Fruit fly (Drosophila melanogaster) whole organism, embryonic: ENCODE data around the gene bnl.
A peak's percentile ranks its signal among the peaks of the same experiment; 100 is the strongest.

ENCODE experiments used
- CG11456 ChIP-seq: fragments of 200-800 bp; sonication (Bioruptor generic); IDR thresholded peaks from 3 replicates; pipeline ENCODE4 v1.3.6; 2022; ENCODE audit warnings: missing biosample characterization, missing genetic modification characterization
- CG11695 ChIP-seq: fragments of 200-800 bp; sonication (Bioruptor generic); IDR thresholded peaks from 3 replicates; pipeline ENCODE4 v1.3.6; 2022; ENCODE audit warnings: missing biosample characterization, missing genetic modification characterization
- CG11723 ChIP-seq: fragments of 200-800 bp; sonication (Bioruptor generic); optimal IDR thresholded peaks from 2 replicates; lab custom pipeline; 2017; ENCODE audit warnings: missing biosample characterization, mild to moderate bottlenecking, missing genetic modification characterization
- CG12942 ChIP-seq: fragments of 200-800 bp; sonication (Bioruptor generic); optimal IDR thresholded peaks from 3 replicates; lab custom pipeline; 2016; ENCODE audit warnings: missing biosample characterization, missing genetic modification characterization
- CG13624 ChIP-seq: fragments of 200-800 bp; sonication (Bioruptor generic); optimal IDR thresholded peaks from 2 replicates; lab custom pipeline; 2016; ENCODE audit warnings: missing biosample characterization, missing genetic modification characterization
- CG1647 ChIP-seq: fragments of 200-800 bp; sonication (Bioruptor generic); optimal IDR thresholded peaks from 3 replicates; lab custom pipeline; 2016; ENCODE audit warnings: missing biosample characterization, missing genetic modification characterization
- CG18476 ChIP-seq: fragments of 200-800 bp; sonication (Bioruptor generic); optimal IDR thresholded peaks from 2 replicates; lab custom pipeline; 2016; ENCODE audit warnings: missing biosample characterization, mild to moderate bottlenecking, missing genetic modification characterization
- CG18619 ChIP-seq: fragments of 200-800 bp; sonication (Bioruptor generic); optimal IDR thresholded peaks from 3 replicates; lab custom pipeline; 2017; ENCODE audit warnings: missing biosample characterization, mild to moderate bottlenecking, missing genetic modification characterization
- CG2129 ChIP-seq: fragments of 200-800 bp; sonication (Bioruptor generic); IDR thresholded peaks from 2 replicates; pipeline ENCODE4 v1.3.6; 2022; ENCODE audit warnings: missing biosample characterization, missing genetic modification characterization; ENCODE audit not compliant: partially characterized antibody
- CG2202 ChIP-seq: fragments of 200-800 bp; sonication (Bioruptor generic); optimal IDR thresholded peaks from 2 replicates; lab custom pipeline; 2018; ENCODE audit warnings: missing biosample characterization, mild to moderate bottlenecking, missing genetic modification characterization
- CG2678 ChIP-seq: fragments of 200-800 bp; sonication (Bioruptor generic); optimal IDR thresholded peaks from 3 replicates; lab custom pipeline; 2019; ENCODE audit warnings: missing biosample characterization, mild to moderate bottlenecking, missing genetic modification characterization, moderate library complexity
- CG3163 ChIP-seq: fragments of 200-800 bp; sonication (Bioruptor generic); optimal IDR thresholded peaks from 3 replicates; lab custom pipeline; 2016; ENCODE audit warnings: missing biosample characterization, missing genetic modification characterization
- CG32532 ChIP-seq: fragments of 200-800 bp; sonication (Bioruptor generic); IDR thresholded peaks from 2 replicates; pipeline ENCODE4 v1.3.6; 2022; ENCODE audit warnings: missing biosample characterization, missing genetic modification characterization
- CG32772 ChIP-seq: fragments of 200-800 bp; sonication (Bioruptor generic); IDR thresholded peaks from 2 replicates; pipeline ENCODE4 v1.3.6; 2022; ENCODE audit warnings: missing biosample characterization, missing genetic modification characterization
- CG3407 ChIP-seq: fragments of 200-800 bp; sonication (Bioruptor generic); optimal IDR thresholded peaks from 2 replicates; lab custom pipeline; 2018; ENCODE audit warnings: missing biosample characterization, mild to moderate bottlenecking, missing genetic modification characterization
- CG4854 ChIP-seq: fragments of 200-800 bp; sonication (Bioruptor generic); optimal IDR thresholded peaks from 2 replicates; lab custom pipeline; 2016; ENCODE audit warnings: missing biosample characterization, missing genetic modification characterization, inconsistent platforms
- CG6689 ChIP-seq: fragments of 200-800 bp; sonication (Bioruptor generic); IDR thresholded peaks from 2 replicates; pipeline ENCODE4 v1.3.6; 2022; ENCODE audit warnings: missing biosample characterization, missing genetic modification characterization
- CG7271 ChIP-seq: fragments of 200-800 bp; sonication (Bioruptor generic); optimal IDR thresholded peaks from 2 replicates; lab custom pipeline; 2018; ENCODE audit warnings: missing biosample characterization, mild to moderate bottlenecking, missing genetic modification characterization, moderate library complexity
- CG7786 ChIP-seq: fragments of 200-800 bp; sonication (Bioruptor generic); optimal IDR thresholded peaks from 2 replicates; lab custom pipeline; 2016; ENCODE audit warnings: missing biosample characterization, missing genetic modification characterization
- CG7963 ChIP-seq: fragments of 200-800 bp; sonication (Bioruptor generic); IDR thresholded peaks from 3 replicates; pipeline ENCODE4 v1.3.6; 2022; ENCODE audit warnings: missing biosample characterization, missing genetic modification characterization; ENCODE audit not compliant: partially characterized antibody
- CG8359 ChIP-seq: fragments of 200-800 bp; sonication (Bioruptor generic); optimal IDR thresholded peaks from 2 replicates; lab custom pipeline; 2017; ENCODE audit warnings: missing biosample characterization, mild to moderate bottlenecking, missing genetic modification characterization, borderline replicate concordance
- CG9797 ChIP-seq: fragments of 200-800 bp; sonication (Bioruptor generic); optimal IDR thresholded peaks from 3 replicates; lab custom pipeline; 2018; ENCODE audit warnings: missing biosample characterization, mild to moderate bottlenecking, missing genetic modification characterization
- CG9932 ChIP-seq: fragments of 200-800 bp; sonication (Bioruptor generic); IDR thresholded peaks from 2 replicates; pipeline ENCODE4 v1.3.6; 2022; ENCODE audit warnings: missing biosample characterization, missing genetic modification characterization
- Dip3 ChIP-seq: fragments of 200-800 bp; sonication (Bioruptor generic); optimal IDR thresholded peaks from 3 replicates; lab custom pipeline; 2016; ENCODE audit warnings: missing biosample characterization, missing genetic modification characterization
- Drgx ChIP-seq: fragments of 200-800 bp; sonication (Bioruptor generic); IDR thresholded peaks from 2 replicates; pipeline ENCODE4 v1.3.6; 2022; ENCODE audit warnings: missing biosample characterization, missing genetic modification characterization
- Ets97D ChIP-seq: fragments of 200-800 bp; sonication (Bioruptor generic); optimal IDR thresholded peaks from 3 replicates; lab custom pipeline; 2016; ENCODE audit warnings: missing biosample characterization, missing genetic modification characterization
- H15 ChIP-seq: fragments of 200-800 bp; sonication (Bioruptor generic); IDR thresholded peaks from 3 replicates; pipeline ENCODE4 v1.3.6; 2022; ENCODE audit warnings: missing biosample characterization, missing genetic modification characterization
- Hr51 ChIP-seq, 2 experiments: fragments of 200-800 bp; sonication (Bioruptor generic); optimal IDR thresholded peaks; 2 replicates in 1 of 2; 3 replicates in 1 of 2; lab custom pipeline; 2016 to 2018; ENCODE audit warnings: missing biosample characterization in 2 of 2, missing genetic modification characterization in 2 of 2, mild to moderate bottlenecking in 1 of 2, moderate library complexity in 1 of 2
- Lhr ChIP-seq: fragments of 200-800 bp; sonication (Bioruptor generic); optimal IDR thresholded peaks from 3 replicates; lab custom pipeline; 2017; ENCODE audit warnings: mild to moderate bottlenecking, missing biosample characterization, missing genetic modification reagents, missing genetic modification characterization
- MTF-1 ChIP-seq: fragments of 200-800 bp; sonication (Bioruptor generic); optimal IDR thresholded peaks from 2 replicates; lab custom pipeline; 2018; ENCODE audit warnings: missing biosample characterization, mild to moderate bottlenecking, missing genetic modification characterization, borderline replicate concordance
- Mes4 ChIP-seq: fragments of 200-800 bp; sonication (Bioruptor generic); optimal IDR thresholded peaks from 2 replicates; lab custom pipeline; 2016; ENCODE audit warnings: missing biosample characterization, missing genetic modification characterization
- Opbp ChIP-seq: fragments of 200-800 bp; sonication (Bioruptor generic); IDR thresholded peaks from 3 replicates; pipeline ENCODE4 v1.3.6; 2022; ENCODE audit warnings: missing biosample characterization, missing genetic modification characterization; ENCODE audit not compliant: partially characterized antibody
- Optix ChIP-seq: fragments of 200-800 bp; sonication (Bioruptor generic); IDR thresholded peaks from 3 replicates; pipeline ENCODE4 v1.3.6; 2022; ENCODE audit warnings: missing biosample characterization, missing genetic modification characterization
- Poxn ChIP-seq: fragments of 200-800 bp; sonication (Bioruptor generic); IDR thresholded peaks from 2 replicates; pipeline ENCODE4 v1.3.6; 2022; ENCODE audit warnings: missing biosample characterization, missing genetic modification characterization
- Sry-β ChIP-seq: fragments of 200-800 bp; sonication (Bioruptor generic); optimal IDR thresholded peaks from 2 replicates; lab custom pipeline; 2018; ENCODE audit warnings: missing biosample characterization, mild to moderate bottlenecking, missing genetic modification characterization, moderate library complexity
- ac ChIP-seq: fragments of 200-800 bp; sonication (Bioruptor generic); optimal IDR thresholded peaks from 3 replicates; lab custom pipeline; 2017; ENCODE audit warnings: missing biosample characterization, mild to moderate bottlenecking, missing genetic modification characterization
- ato ChIP-seq: fragments of 200-800 bp; sonication (Bioruptor generic); IDR thresholded peaks from 2 replicates; pipeline ENCODE4 v1.3.6; 2022; ENCODE audit warnings: missing biosample characterization, missing genetic modification characterization; ENCODE audit not compliant: partially characterized antibody
- bsh ChIP-seq, 2 experiments: fragments of 200-800 bp; sonication (Bioruptor generic); optimal IDR thresholded peaks; 2 replicates each; lab custom pipeline; 2017 to 2018; ENCODE audit warnings: mild to moderate bottlenecking in 2 of 2, missing biosample characterization in 2 of 2, missing genetic modification characterization in 2 of 2, moderate library complexity in 1 of 2
- cad ChIP-seq: fragments of >200 bp; optimal IDR thresholded peaks from 2 replicates; lab custom pipeline; 2017; ENCODE audit warnings: missing biosample characterization, missing genetic modification characterization
- da ChIP-seq: fragments of 200-800 bp; sonication (Bioruptor generic); optimal IDR thresholded peaks from 2 replicates; lab custom pipeline; 2016; ENCODE audit warnings: missing biosample characterization, missing genetic modification characterization
- dan ChIP-seq: fragments of 200-800 bp; sonication (Bioruptor generic); IDR thresholded peaks from 2 replicates; pipeline ENCODE4 v1.3.6; 2022; ENCODE audit warnings: missing biosample characterization, missing genetic modification characterization
- gce ChIP-seq: fragments of 200-800 bp; sonication (Bioruptor generic); IDR thresholded peaks from 3 replicates; pipeline ENCODE4 v1.3.6; 2022; ENCODE audit warnings: missing biosample characterization, missing genetic modification characterization
- nmo ChIP-seq: fragments of 200-800 bp; sonication (Bioruptor generic); optimal IDR thresholded peaks from 2 replicates; lab custom pipeline; 2018; ENCODE audit warnings: missing biosample characterization, mild to moderate bottlenecking, missing genetic modification characterization, moderate library complexity
- rib ChIP-seq: fragments of 200-800 bp; sonication (Bioruptor generic); IDR thresholded peaks from 2 replicates; pipeline ENCODE4 v1.3.6; 2022; ENCODE audit warnings: missing biosample characterization, missing genetic modification characterization
- seq ChIP-seq: fragments of 200-800 bp; sonication (Bioruptor generic); IDR thresholded peaks from 2 replicates; pipeline ENCODE4 v1.3.6; 2022; ENCODE audit warnings: missing biosample characterization, missing genetic modification characterization
- stc ChIP-seq: fragments of 200-800 bp; sonication (Bioruptor generic); IDR thresholded peaks from 2 replicates; pipeline ENCODE4 v1.3.6; 2022; ENCODE audit warnings: missing biosample characterization, missing genetic modification characterization
- twi ChIP-seq: fragments of 200-800 bp; optimal IDR thresholded peaks from 2 replicates; lab custom pipeline; 2019; ENCODE audit warnings: missing biosample characterization, mild to moderate bottlenecking, missing genetic modification characterization, moderate library complexity
- wdn ChIP-seq: fragments of 200-800 bp; sonication (Bioruptor generic); IDR thresholded peaks from 2 replicates; pipeline ENCODE4 v1.3.6; 2022; ENCODE audit warnings: missing biosample characterization, missing genetic modification characterization
- zen2 ChIP-seq: fragments of 200-800 bp; sonication (Bioruptor generic); IDR thresholded peaks from 3 replicates; pipeline ENCODE4 v1.3.6; 2022; ENCODE audit warnings: missing biosample characterization, missing genetic modification characterization; ENCODE audit not compliant: partially characterized antibody
- zfh1 ChIP-seq: fragments of 200-800 bp; sonication (Bioruptor generic); IDR thresholded peaks from 3 replicates; pipeline ENCODE4 v1.3.6; 2022; ENCODE audit warnings: missing biosample characterization, missing genetic modification characterization

bnl gene

DNA sequence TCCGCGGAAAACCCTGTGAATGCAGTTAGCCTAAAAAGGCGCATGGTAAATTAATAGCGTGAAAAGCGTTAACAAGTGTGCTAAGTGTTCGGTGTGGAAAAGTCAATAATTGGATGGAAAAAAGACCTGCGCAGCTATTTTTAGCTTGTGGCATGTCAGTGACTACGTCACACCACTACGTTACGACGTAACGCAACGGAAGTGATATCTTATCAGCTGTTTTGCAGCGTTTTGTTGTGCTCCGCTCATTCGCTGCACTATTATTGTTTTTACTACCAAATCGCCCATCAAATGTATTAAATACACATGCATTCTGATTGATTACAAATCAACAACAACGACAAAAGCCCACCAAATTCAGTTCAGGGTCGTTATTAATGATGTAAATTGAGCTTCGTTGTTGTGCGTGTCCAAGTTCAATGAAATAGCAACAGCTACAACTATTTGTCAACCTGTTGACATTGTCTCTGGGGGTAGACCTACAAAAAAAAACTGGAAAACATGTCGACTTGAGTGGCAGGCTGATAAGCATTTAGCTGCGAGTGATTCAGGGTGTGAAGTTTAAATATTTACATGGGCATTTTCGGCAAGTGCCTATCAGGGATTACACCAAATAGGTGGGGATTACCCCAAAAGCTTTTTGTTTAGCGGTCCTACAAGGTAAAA is 11.1 kb upstream of the bnl start (continued):
- TF ChIP-seq CG2129 (GFP tag; lab: Robert Waterston, UW) (no peak), Ets97D (GFP tag; lab: Kevin White, UChicago) (no peak), CG1647 (GFP tag; lab: Kevin White, UChicago) (no peak), Mes4 (GFP tag; lab: Kevin White, UChicago) (peak; percentile 31), CG2678 (tag; lab: Kevin White, UChicago) (no peak), CG7963 (GFP tag; lab: Robert Waterston, UW) (no peak), twi (peak; percentile 18), Hr51 (GFP tag; optimal IDR thresholded peaks at IDR 0.05; lab: Kevin White, UChicago) (no peak), stc (GFP tag; lab: Robert Waterston, UW) (peak; percentile 70), CG7271 (tag; lab: Kevin White, UChicago) (no peak), Opbp (GFP tag; lab: Robert Waterston, UW) (no peak), CG7786 (no peak), rib (no peak), MTF-1 (GFP tag; lab: Kevin White, UChicago) (peak; percentile 9), da (GFP tag; lab: Kevin White, UChicago) (no peak), CG2202 (tag; lab: Kevin White, UChicago) (peak; percentile 77), gce (peak; percentile 74; the same call in 2 of the 3 replicates), CG9932 (GFP tag; lab: Robert Waterston, UW) (no peak), CG3163 (GFP tag; lab: Kevin White, UChicago) (peak; percentile 19), Optix (GFP tag; lab: Robert Waterston, UW) (no peak), CG9797 (GFP tag; lab: Kevin White, UChicago) (no peak), CG32772 (GFP tag; lab: Robert Waterston, UW) (no peak), Drgx (GFP tag; lab: Robert Waterston, UW) (no peak), bsh (GFP tag; optimal IDR thresholded peaks at IDR 0.05; lab: Kevin White, UChicago) (peak in 1 of 2 experiments; percentile 60), dan (GFP tag; lab: Robert Waterston, UW) (no peak), CG8359 (GFP tag; lab: Kevin White, UChicago) (no peak), CG13624 (GFP tag; lab: Kevin White, UChicago) (no peak), CG12942 (GFP tag; lab: Kevin White, UChicago) (no peak), CG18476 (GFP tag; lab: Kevin White, UChicago) (no peak), H15 (GFP tag; lab: Robert Waterston, UW) (no peak), CG11456 (GFP tag; lab: Robert Waterston, UW) (no peak), zfh1 (GFP tag; lab: Robert Waterston, UW) (peak; percentile 44; the same call in 1 of the 3 replicates), ac (GFP tag; lab: Kevin White, UChicago) (no peak), nmo (GFP tag; lab: Kevin White, UChicago) (no peak), CG6689 (GFP tag; lab: Robert Waterston, UW) (no peak), CG11695 (no peak; the same call in 1 of the 3 replicates), ato (no peak), zen2 (GFP tag; lab: Robert Waterston, UW) (no peak), Sry-β (GFP tag; lab: Kevin White, UChicago) (no peak), Poxn (GFP tag; lab: Robert Waterston, UW) (no peak), Lhr (GFP tag; lab: Kevin White, UChicago) (no peak), cad (GFP tag; lab: Kevin White, UChicago) (no peak), Dip3 (GFP tag; lab: Kevin White, UChicago) (no peak), CG11723 (GFP tag; lab: Kevin White, UChicago) (no peak), CG32532 (GFP tag; lab: Robert Waterston, UW) (no peak), CG4854 (GFP tag; lab: Kevin White, UChicago) (no peak), wdn (GFP tag; lab: Robert Waterston, UW) (no peak), seq (GFP tag; lab: Robert Waterston, UW) (peak; percentile 33; the same call in 1 of the 2 replicates), CG18619 (peak; percentile 4), CG3407 (GFP tag; lab: Kevin White, UChicago) (peak; percentile 59)
